Worm (Caenorhabditis elegans): ENCODE results near the gene F43C1.7.

Gene F43C1.7

DNA sequence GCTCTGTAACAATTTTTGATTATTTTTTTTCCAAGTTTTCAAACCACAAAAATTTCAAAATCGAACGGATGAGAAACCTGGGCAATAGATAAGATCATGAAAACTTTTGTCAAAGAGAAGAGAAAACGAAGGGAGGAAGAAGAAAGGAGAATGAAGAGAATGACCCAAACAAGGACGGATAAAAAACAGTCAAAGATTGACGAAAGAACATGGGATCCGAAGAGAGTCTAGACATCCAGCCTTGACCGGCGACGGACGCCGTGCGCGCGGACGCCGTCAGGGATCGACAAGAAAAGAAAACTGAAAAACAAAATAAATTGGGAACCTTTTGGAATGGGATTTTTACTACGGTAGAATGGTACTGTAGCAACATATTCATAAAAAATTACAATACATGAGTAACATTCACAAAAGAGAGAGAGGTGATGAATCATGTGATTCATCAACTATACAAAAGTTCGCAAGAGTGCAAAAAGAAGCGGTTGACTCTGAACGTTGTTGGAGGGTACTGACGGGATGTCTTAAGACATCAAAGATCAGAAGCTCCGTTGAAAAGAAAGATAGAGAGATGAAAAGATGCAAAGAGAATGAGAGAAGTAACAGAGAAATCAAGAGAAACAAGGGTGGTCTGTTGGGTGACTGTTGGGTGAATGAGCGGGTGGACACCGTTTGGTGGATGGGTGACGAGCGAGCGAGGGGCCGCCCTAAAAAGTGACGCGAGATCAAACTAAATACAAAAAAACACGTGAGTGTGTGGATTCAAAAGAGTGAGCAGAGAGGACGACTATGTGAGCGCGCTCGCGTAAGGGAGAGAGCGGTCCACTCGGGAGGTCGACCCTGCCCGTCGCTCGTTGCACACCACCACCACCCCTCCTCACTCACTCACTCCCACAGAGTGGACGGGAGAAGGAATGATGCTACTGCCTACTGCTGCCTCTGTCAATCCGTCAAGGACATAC lies 38.1 kb upstream of the F43C1.7 start, which contains the start of gene sup-26 (continued):
- TF ChIP-seq ahr-1 (tag; optimal IDR thresholded peaks at IDR 0.05) (no peak), F13H6.1 (tag; optimal IDR thresholded peaks at IDR 0.05) (no peak), ceh-48 (tag; optimal IDR thresholded peaks at IDR 0.05) (no peak), ceh-45 (GFP tag; IDR thresholded peaks at IDR 0.05) (no peak), madf-2 (tag; optimal IDR thresholded peaks at IDR 0.05) (no peak), pros-1 (tag; optimal IDR thresholded peaks at IDR 0.05) (no peak), rnt-1 (tag; optimal IDR thresholded peaks at IDR 0.05) (no peak), ceh-6 (GFP tag; optimal IDR thresholded peaks at IDR 0.05) (peak; percentile 19), ceh-34 (tag; optimal IDR thresholded peaks at IDR 0.05) (peak; percentile 73), tbx-7 (tag; optimal IDR thresholded peaks at IDR 0.05) (no peak), ets-4 (tag; optimal IDR thresholded peaks at IDR 0.05) (no peak), dve-1 (tag; optimal IDR thresholded peaks at IDR 0.05) (no peak), hlh-15 (tag; optimal IDR thresholded peaks at IDR 0.05) (no peak), sox-2 (GFP tag; IDR thresholded peaks at IDR 0.05) (no peak), mec-3 (tag; optimal IDR thresholded peaks at IDR 0.05; ENCODE audit: borderline replicate concordance) (peak; percentile 29), C08G9.2 (tag; optimal IDR thresholded peaks at IDR 0.05) (no peak), ceh-22 (tag; optimal IDR thresholded peaks at IDR 0.05) (no peak), hlh-30 (tag; optimal IDR thresholded peaks at IDR 0.05; ENCODE audit: insufficient read depth) (peak; percentile 84), ceh-2 (tag; optimal IDR thresholded peaks at IDR 0.05) (peak; percentile 28), pax-1 (tag; optimal IDR thresholded peaks at IDR 0.05) (no peak), pha-4 (tag; optimal IDR thresholded peaks at IDR 0.05) (no peak), hlh-8 (tag; optimal IDR thresholded peaks at IDR 0.05) (no peak), ttx-3 (tag; optimal IDR thresholded peaks at IDR 0.05) (no peak), pha-2 (tag; optimal IDR thresholded peaks at IDR 0.05) (no peak), Y22D7AL.16 (tag; optimal IDR thresholded peaks at IDR 0.05) (no peak), tbx-2 (tag; optimal IDR thresholded peaks at IDR 0.05) (peak; percentile 65), syd-9 (tag; optimal IDR thresholded peaks at IDR 0.05) (peak; percentile 6), ceh-18 (tag; optimal IDR thresholded peaks at IDR 0.05) (peak; percentile 33), elt-2 (tag; optimal IDR thresholded peaks at IDR 0.05) (no peak), lin-11 (tag; optimal IDR thresholded peaks at IDR 0.05) (no peak), ceh-14 (tag; optimal IDR thresholded peaks at IDR 0.05) (no peak), ceh-9 (tag; optimal IDR thresholded peaks at IDR 0.05) (no peak), ceh-30 (tag; optimal IDR thresholded peaks at IDR 0.05) (no peak), ama-1 (optimal IDR thresholded peaks at IDR 0.05) (no peak), ceh-31 (tag; optimal IDR thresholded peaks at IDR 0.05) (peak; percentile 41), C38D4.7 (GFP tag; optimal IDR thresholded peaks at IDR 0.05) (no peak)

DNA sequence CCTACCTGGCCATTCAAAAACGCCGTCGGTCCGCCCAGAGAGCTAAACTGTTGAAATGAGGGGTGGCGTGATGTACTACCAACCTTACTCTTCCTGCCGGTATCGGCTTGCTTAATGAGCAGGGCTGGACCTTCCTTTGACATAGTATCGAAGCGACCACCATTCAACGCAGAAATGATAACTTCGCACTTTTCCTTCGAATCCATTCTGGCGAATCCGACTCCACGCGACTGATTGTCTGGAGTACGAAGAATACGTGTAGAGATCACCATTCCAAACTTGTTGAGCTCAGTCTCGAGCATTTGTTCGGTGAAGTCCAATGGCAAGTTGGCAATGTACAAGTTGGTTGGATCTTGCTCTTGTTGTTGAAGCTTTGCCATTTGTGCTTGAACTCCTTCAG lies 35.8 kb upstream of the F43C1.7 start:
- TF ChIP-seq unc-3 (GFP tag; conservative IDR thresholded peaks at IDR 0.05), result no peak
- no peak for TF ChIP-seq unc-3 (tag; optimal IDR thresholded peaks at IDR 0.05)
- no peak for TF ChIP-seq hlh-30 (tag; optimal IDR thresholded peaks at IDR 0.05; ENCODE audit: insufficient read depth)

DNA sequence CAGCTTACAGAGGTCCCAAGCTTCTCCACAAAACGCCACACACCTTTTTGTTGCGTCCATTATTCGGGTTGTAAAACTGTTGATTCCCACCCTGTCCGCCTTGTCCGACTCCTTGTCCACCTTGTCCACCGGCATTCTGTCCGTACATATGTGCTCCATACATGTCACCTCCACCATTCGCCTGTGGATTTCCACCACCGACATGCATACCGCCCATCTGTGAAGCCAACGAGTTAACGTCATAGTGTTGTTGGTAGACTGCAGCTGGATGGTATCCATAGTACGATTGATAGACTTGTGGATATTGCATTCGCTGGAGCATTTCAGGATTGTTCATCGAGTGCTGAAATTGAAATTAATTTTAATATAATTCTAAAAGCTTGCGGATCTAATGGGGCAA lies 35.4 kb upstream of the F43C1.7 start:
- TF ChIP-seq ahr-1 (tag; optimal IDR thresholded peaks at IDR 0.05), result no peak
- no peak for TF ChIP-seq pha-2 (tag; optimal IDR thresholded peaks at IDR 0.05)
- no peak for TF ChIP-seq unc-3 (GFP tag; conservative IDR thresholded peaks at IDR 0.05)
- no peak for TF ChIP-seq unc-3 (tag; optimal IDR thresholded peaks at IDR 0.05)
- no peak for TF ChIP-seq fkh-6 (tag; optimal IDR thresholded peaks at IDR 0.05)
- no peak for TF ChIP-seq elt-2 (tag; optimal IDR thresholded peaks at IDR 0.05)
- no peak for TF ChIP-seq dmd-4 (tag; optimal IDR thresholded peaks at IDR 0.05; ENCODE audit: borderline replicate concordance)
- no peak for TF ChIP-seq ttx-3 (tag; optimal IDR thresholded peaks at IDR 0.05)
- TF ChIP-seq nhr-232 (tag; optimal IDR thresholded peaks at IDR 0.05), result no peak
